Fruit fly (Drosophila melanogaster): ENCODE measurements around the gene by.

The by gene

dm6 chr3R:9572929-9573811, 40.4 kb upstream of the by start:
- TF ChIP-seq cic (GFP tag; optimal IDR thresholded peaks at IDR 0.05) (peak; percentile 89), CG12768 (GFP tag; optimal IDR thresholded peaks at IDR 0.05) (no peak), toe (GFP tag; optimal IDR thresholded peaks at IDR 0.05) (no peak), bab1 (GFP tag; optimal IDR thresholded peaks at IDR 0.05) (no peak)

dm6 chr3R:9571523-9571922, 38.7 kb upstream of the by start, which contains the start of gene CG9396:
TSS of gene CG9396 (minus strand) at chr3R:9571623.
- TF ChIP-seq CG7101 (tag; optimal IDR thresholded peaks at IDR 0.05) (peak; percentile 10), CG33017 (tag; optimal IDR thresholded peaks at IDR 0.05) (no peak), bab1 (GFP tag; optimal IDR thresholded peaks at IDR 0.05) (no peak), cic (GFP tag; optimal IDR thresholded peaks at IDR 0.05) (peak; percentile 85), CG12768 (GFP tag; optimal IDR thresholded peaks at IDR 0.05) (no peak), CG11617 (GFP tag; optimal IDR thresholded peaks at IDR 0.05) (no peak), toe (GFP tag; optimal IDR thresholded peaks at IDR 0.05) (no peak), pad (GFP tag; optimal IDR thresholded peaks at IDR 0.05) (no peak), CG7045 (GFP tag; optimal IDR thresholded peaks at IDR 0.05) (no peak), Hr96 (GFP tag; optimal IDR thresholded peaks at IDR 0.05) (no peak), cnc (optimal IDR thresholded peaks at IDR 0.05) (no peak), Clk (GFP tag; optimal IDR thresholded peaks at IDR 0.05) (no peak), Mnt (GFP tag; optimal IDR thresholded peaks at IDR 0.05) (peak; percentile 1), ovo (GFP tag; optimal IDR thresholded peaks at IDR 0.05) (no peak), Crg-1 (GFP tag; optimal IDR thresholded peaks at IDR 0.05) (no peak), CG1620 (GFP tag; optimal IDR thresholded peaks at IDR 0.05) (no peak), tj (GFP tag; optimal IDR thresholded peaks at IDR 0.05) (no peak)

dm6 chr3R:9570657-9571056, 37.8 kb upstream of the by start:
- no peak for TF ChIP-seq CG14711 (tag; optimal IDR thresholded peaks at IDR 0.05)
- no peak for TF ChIP-seq Hr96 (GFP tag; optimal IDR thresholded peaks at IDR 0.05)
- TF ChIP-seq Mnt (GFP tag; optimal IDR thresholded peaks at IDR 0.05) = peak; percentile 30
- no peak for TF ChIP-seq kay (GFP tag; ENCODE audit: borderline replicate concordance)
- TF ChIP-seq CG5204 (GFP tag; optimal IDR thresholded peaks at IDR 0.05) = no peak
- TF ChIP-seq cnc (optimal IDR thresholded peaks at IDR 0.05) = peak in 1 of 2 experiments; percentile 78
- peak; percentile 13 for TF ChIP-seq CG12768 (GFP tag; optimal IDR thresholded peaks at IDR 0.05)
- no peak for TF ChIP-seq CG7101 (tag; optimal IDR thresholded peaks at IDR 0.05)
- no peak for TF ChIP-seq CG7045 (GFP tag; optimal IDR thresholded peaks at IDR 0.05)
- peak; percentile 10 for TF ChIP-seq CG33017 (tag; optimal IDR thresholded peaks at IDR 0.05)
- TF ChIP-seq cic (GFP tag; optimal IDR thresholded peaks at IDR 0.05) = peak; percentile 94

- TF ChIP-seq pad (GFP tag; optimal IDR thresholded peaks at IDR 0.05) = no peak
- no peak for TF ChIP-seq CG5204 (GFP tag; optimal IDR thresholded peaks at IDR 0.05)
- no peak for TF ChIP-seq kay (GFP tag; ENCODE audit: borderline replicate concordance)
- no peak for TF ChIP-seq cnc (optimal IDR thresholded peaks at IDR 0.05)
- TF ChIP-seq CG12768 (GFP tag; optimal IDR thresholded peaks at IDR 0.05) = no peak
- no peak for TF ChIP-seq bab1 (GFP tag; optimal IDR thresholded peaks at IDR 0.05)
- TF ChIP-seq tj (GFP tag; optimal IDR thresholded peaks at IDR 0.05) = no peak
- no peak for TF ChIP-seq cic (GFP tag; optimal IDR thresholded peaks at IDR 0.05)
- TF ChIP-seq CG14711 (tag; optimal IDR thresholded peaks at IDR 0.05) = no peak
Measured at dm6 chr3R:9570114-9570513, 37.3 kb upstream of the by start, which contains the start of gene CG16790. TSS of gene CG16790 (minus strand) at chr3R:9570214.

dm6 chr3R:9565895-9566294, 33.1 kb upstream of the by start, which contains the start of gene CG16789:
TSS of gene CG16789 (plus strand) at chr3R:9566195.
- TF ChIP-seq tj (GFP tag; optimal IDR thresholded peaks at IDR 0.05) (no peak), kay (GFP tag; ENCODE audit: borderline replicate concordance) (no peak), CG14711 (tag; optimal IDR thresholded peaks at IDR 0.05) (no peak), Clk (GFP tag; optimal IDR thresholded peaks at IDR 0.05) (no peak), CG11617 (GFP tag; optimal IDR thresholded peaks at IDR 0.05) (no peak), CG33017 (tag; optimal IDR thresholded peaks at IDR 0.05) (no peak), bab1 (GFP tag; optimal IDR thresholded peaks at IDR 0.05) (no peak), CG7101 (tag; optimal IDR thresholded peaks at IDR 0.05) (no peak), Mnt (GFP tag; optimal IDR thresholded peaks at IDR 0.05) (no peak), Crg-1 (GFP tag; optimal IDR thresholded peaks at IDR 0.05) (no peak), CG1620 (GFP tag; optimal IDR thresholded peaks at IDR 0.05) (no peak), cic (GFP tag; optimal IDR thresholded peaks at IDR 0.05) (no peak), toe (GFP tag; optimal IDR thresholded peaks at IDR 0.05) (no peak), cnc (optimal IDR thresholded peaks at IDR 0.05) (no peak), ovo (GFP tag; optimal IDR thresholded peaks at IDR 0.05) (no peak)

dm6 chr3R:9563240-9563992, 30.6 kb upstream of the by start, which contains the start of the genes CG9393 and Vps45:
TSS of gene CG9393 (minus strand) at chr3R:9563673.
TSS of gene Vps45 (plus strand) at chr3R:9563924.
- TF ChIP-seq bab1 (GFP tag; optimal IDR thresholded peaks at IDR 0.05) (peak; percentile 57), tj (GFP tag; optimal IDR thresholded peaks at IDR 0.05) (peak; percentile 26), Mnt (GFP tag; optimal IDR thresholded peaks at IDR 0.05) (peak; percentile 82), Crg-1 (GFP tag; optimal IDR thresholded peaks at IDR 0.05) (peak; percentile 37), kay (GFP tag; ENCODE audit: borderline replicate concordance) (no peak), CG1620 (GFP tag; optimal IDR thresholded peaks at IDR 0.05) (peak; percentile 75), ovo (GFP tag; optimal IDR thresholded peaks at IDR 0.05) (peak; percentile 56), CG33017 (tag; optimal IDR thresholded peaks at IDR 0.05) (peak; percentile 27), Clk (GFP tag; optimal IDR thresholded peaks at IDR 0.05) (no peak), CG7101 (tag; optimal IDR thresholded peaks at IDR 0.05) (peak; percentile 63), toe (GFP tag; optimal IDR thresholded peaks at IDR 0.05) (no peak), CG5204 (GFP tag; optimal IDR thresholded peaks at IDR 0.05) (no peak), pad (GFP tag; optimal IDR thresholded peaks at IDR 0.05) (no peak), cic (GFP tag; optimal IDR thresholded peaks at IDR 0.05) (no peak), CG12768 (GFP tag; optimal IDR thresholded peaks at IDR 0.05) (peak; percentile 32), CG14711 (tag; optimal IDR thresholded peaks at IDR 0.05) (peak; percentile 74), cnc (optimal IDR thresholded peaks at IDR 0.05) (no peak), CG7045 (GFP tag; optimal IDR thresholded peaks at IDR 0.05) (peak; percentile 28), Hr96 (GFP tag; optimal IDR thresholded peaks at IDR 0.05) (no peak), CG11617 (GFP tag; optimal IDR thresholded peaks at IDR 0.05) (peak; percentile 70)

All from whole organism, adult.